Fruit fly (Drosophila melanogaster) whole organism, embryonic: ENCODE results near the gene Sbf.

Source experiments
- Atf3 ChIP-seq: fragments of 200-800 bp; sonication (Bioruptor generic); optimal IDR thresholded peaks from 3 replicates; lab custom pipeline; 2016; ENCODE audit warnings: missing biosample characterization, missing genetic modification characterization
- CG11247 ChIP-seq: fragments of 200-800 bp; sonication (Bioruptor generic); IDR thresholded peaks from 2 replicates; pipeline ENCODE4 v1.3.6; 2022; ENCODE audit warnings: missing biosample characterization, missing genetic modification characterization
- CG11560 ChIP-seq: fragments of 200-800 bp; sonication (Bioruptor generic); IDR thresholded peaks from 3 replicates; pipeline ENCODE4 v1.3.6; 2022; ENCODE audit warnings: missing biosample characterization, missing genetic modification characterization
- CG12391 ChIP-seq: fragments of 200-800 bp; sonication (Bioruptor generic); optimal IDR thresholded peaks from 3 replicates; lab custom pipeline; 2018; ENCODE audit warnings: missing biosample characterization, mild to moderate bottlenecking, missing genetic modification characterization, moderate library complexity
- CG12744 ChIP-seq: fragments of 200-800 bp; sonication (Bioruptor generic); optimal IDR thresholded peaks from 2 replicates; lab custom pipeline; 2016; ENCODE audit warnings: missing biosample characterization, missing genetic modification characterization
- CG13287 ChIP-seq: fragments of 200-800 bp; sonication (Bioruptor generic); IDR thresholded peaks from 2 replicates; pipeline ENCODE4 v1.3.6; 2022; ENCODE audit warnings: missing biosample characterization, missing genetic modification characterization; ENCODE audit not compliant: partially characterized antibody
- CG14667 ChIP-seq: fragments of 200-800 bp; sonication (Bioruptor generic); IDR thresholded peaks from 2 replicates; pipeline ENCODE4 v1.3.6; 2022; ENCODE audit warnings: missing biosample characterization, missing genetic modification characterization
- CG14965 ChIP-seq: fragments of 200-800 bp; sonication (Bioruptor generic); optimal IDR thresholded peaks from 2 replicates; lab custom pipeline; 2016; ENCODE audit warnings: missing biosample characterization, missing genetic modification characterization, borderline replicate concordance
- CG1529 ChIP-seq: fragments of 200-800 bp; sonication (Bioruptor generic); optimal IDR thresholded peaks from 3 replicates; lab custom pipeline; 2018; ENCODE audit warnings: missing biosample characterization, missing genetic modification characterization
- CG17186 ChIP-seq: fragments of 200-800 bp; sonication (Bioruptor generic); optimal IDR thresholded peaks from 3 replicates; lab custom pipeline; 2017; ENCODE audit warnings: missing biosample characterization, missing genetic modification reagents, missing genetic modification characterization
- CG17568 ChIP-seq: fragments of 200-800 bp; sonication (Bioruptor generic); optimal IDR thresholded peaks from 2 replicates; lab custom pipeline; 2018; ENCODE audit warnings: missing biosample characterization, mild to moderate bottlenecking, missing genetic modification characterization, moderate library complexity
- CG18476 ChIP-seq: fragments of 200-800 bp; sonication (Bioruptor generic); optimal IDR thresholded peaks from 2 replicates; lab custom pipeline; 2016; ENCODE audit warnings: missing biosample characterization, mild to moderate bottlenecking, missing genetic modification characterization
- CG30431 ChIP-seq: fragments of 200-800 bp; sonication (Bioruptor generic); optimal IDR thresholded peaks from 2 replicates; lab custom pipeline; 2017; ENCODE audit warnings: missing biosample characterization, missing genetic modification characterization
- CG31441 ChIP-seq: fragments of 200-800 bp; sonication (Bioruptor generic); IDR thresholded peaks from 2 replicates; pipeline ENCODE4 v1.3.6; 2022; ENCODE audit warnings: missing biosample characterization, missing genetic modification characterization
- CG32772 ChIP-seq: fragments of 200-800 bp; sonication (Bioruptor generic); IDR thresholded peaks from 2 replicates; pipeline ENCODE4 v1.3.6; 2022; ENCODE audit warnings: missing biosample characterization, missing genetic modification characterization
- CG33557 ChIP-seq: fragments of 200-800 bp; sonication (Bioruptor generic); optimal IDR thresholded peaks from 2 replicates; lab custom pipeline; 2019; ENCODE audit warnings: missing biosample characterization, mild to moderate bottlenecking, missing genetic modification characterization, moderate library complexity
- CG4282 ChIP-seq: fragments of 200-800 bp; sonication (Bioruptor generic); optimal IDR thresholded peaks from 2 replicates; lab custom pipeline; 2016; ENCODE audit warnings: missing biosample characterization, missing genetic modification characterization
- CG43689 ChIP-seq: fragments of 200-800 bp; sonication (Bioruptor generic); IDR thresholded peaks from 2 replicates; pipeline ENCODE4 v1.3.6; 2022; ENCODE audit warnings: missing biosample characterization, missing genetic modification characterization
- CG4730 ChIP-seq: fragments of 200-800 bp; sonication (Bioruptor generic); IDR thresholded peaks from 2 replicates; pipeline ENCODE4 v1.3.6; 2022; ENCODE audit warnings: missing biosample characterization, missing genetic modification characterization
- CG4820 ChIP-seq: fragments of 200-800 bp; sonication (Bioruptor generic); optimal IDR thresholded peaks from 3 replicates; lab custom pipeline; 2016; ENCODE audit warnings: missing biosample characterization, missing genetic modification characterization
- CG6791 ChIP-seq: fragments of 200-800 bp; sonication (Bioruptor generic); IDR thresholded peaks from 3 replicates; pipeline ENCODE4 v1.3.6; 2022; ENCODE audit warnings: missing biosample characterization, missing genetic modification characterization; ENCODE audit not compliant: partially characterized antibody
- CG8359 ChIP-seq: fragments of 200-800 bp; sonication (Bioruptor generic); optimal IDR thresholded peaks from 2 replicates; lab custom pipeline; 2017; ENCODE audit warnings: missing biosample characterization, mild to moderate bottlenecking, missing genetic modification characterization, borderline replicate concordance
- CG8388 ChIP-seq: fragments of 200-800 bp; sonication (Bioruptor generic); optimal IDR thresholded peaks from 2 replicates; lab custom pipeline; 2019; ENCODE audit warnings: missing biosample characterization, mild to moderate bottlenecking, missing genetic modification characterization, moderate library complexity
- E2f2 ChIP-seq: fragments of 200-800 bp; sonication (Bioruptor generic); IDR thresholded peaks from 2 replicates; pipeline ENCODE4 v1.3.6; 2022; ENCODE audit warnings: missing biosample characterization, missing genetic modification characterization
- Ets65A ChIP-seq: fragments of 200-800 bp; sonication (Bioruptor generic); peaks from one replicate; lab custom pipeline; 2016; ENCODE audit warnings: missing biosample characterization, missing genetic modification characterization
- Hr3 ChIP-seq: fragments of 200-800 bp; sonication (Bioruptor generic); optimal IDR thresholded peaks from 3 replicates; lab custom pipeline; 2016; ENCODE audit warnings: missing biosample characterization, missing genetic modification characterization
- Opbp ChIP-seq: fragments of 200-800 bp; sonication (Bioruptor generic); IDR thresholded peaks from 3 replicates; pipeline ENCODE4 v1.3.6; 2022; ENCODE audit warnings: missing biosample characterization, missing genetic modification characterization; ENCODE audit not compliant: partially characterized antibody
- Six4 ChIP-seq: fragments of 200-800 bp; sonication (Bioruptor generic); optimal IDR thresholded peaks from 2 replicates; lab custom pipeline; 2016; ENCODE audit warnings: missing biosample characterization, missing genetic modification characterization
- YL-1 ChIP-seq: fragments of 200-800 bp; sonication (Bioruptor generic); optimal IDR thresholded peaks from 3 replicates; lab custom pipeline; 2017; ENCODE audit warnings: missing biosample characterization, mild to moderate bottlenecking, missing genetic modification characterization
- al ChIP-seq: fragments of 200-800 bp; sonication (Bioruptor generic); IDR thresholded peaks from 2 replicates; pipeline ENCODE4 v1.3.6; 2022; ENCODE audit warnings: missing biosample characterization, missing genetic modification characterization
- ap ChIP-seq: fragments of 200-800 bp; sonication (Bioruptor generic); IDR thresholded peaks from 2 replicates; pipeline ENCODE4 v1.3.6; 2022; ENCODE audit warnings: missing biosample characterization, missing genetic modification characterization
- bbx ChIP-seq: fragments of 200-800 bp; sonication (Bioruptor generic); IDR thresholded peaks from 2 replicates; pipeline ENCODE4 v1.3.6; 2022; ENCODE audit warnings: missing biosample characterization, missing genetic modification characterization; ENCODE audit not compliant: partially characterized antibody
- bcd ChIP-seq: fragments of 200-800 bp; sonication (Bioruptor generic); optimal IDR thresholded peaks from 2 replicates; lab custom pipeline; 2017; ENCODE audit warnings: missing biosample characterization, mild to moderate bottlenecking, missing genetic modification characterization
- bsh ChIP-seq, 2 experiments: fragments of 200-800 bp; sonication (Bioruptor generic); optimal IDR thresholded peaks; 2 replicates each; lab custom pipeline; 2017 to 2018; ENCODE audit warnings: mild to moderate bottlenecking in 2 of 2, missing biosample characterization in 2 of 2, missing genetic modification characterization in 2 of 2, moderate library complexity in 1 of 2
- chm ChIP-seq: fragments of 200-800 bp; sonication (Bioruptor generic); IDR thresholded peaks from 2 replicates; pipeline ENCODE4 v1.3.6; 2022; ENCODE audit warnings: missing biosample characterization, missing genetic modification characterization
- crc ChIP-seq: fragments of 200-800 bp; sonication (Bioruptor generic); optimal IDR thresholded peaks from 2 replicates; lab custom pipeline; 2016; ENCODE audit warnings: missing biosample characterization, missing genetic modification characterization
- croc ChIP-seq: fragments of 200-800 bp; sonication (Bioruptor generic); conservative IDR thresholded peaks from 3 replicates; pipeline ENCODE4 v1.3.6; 2022; ENCODE audit warnings: missing biosample characterization, missing genetic modification characterization
- crol ChIP-seq: fragments of 200-800 bp; sonication (Bioruptor generic); IDR thresholded peaks from 2 replicates; pipeline ENCODE4 v1.3.6; 2022; ENCODE audit warnings: missing biosample characterization, missing genetic modification characterization
- dati ChIP-seq: fragments of 200-800 bp; sonication (Bioruptor generic); IDR thresholded peaks from 2 replicates; pipeline ENCODE4 v1.3.6; 2022; ENCODE audit warnings: missing biosample characterization, missing genetic modification characterization
- ind ChIP-seq: fragments of 200-800 bp; sonication (Bioruptor generic); optimal IDR thresholded peaks from 3 replicates; lab custom pipeline; 2016; ENCODE audit warnings: missing biosample characterization, missing genetic modification characterization
- klu ChIP-seq: fragments of 200-800 bp; sonication (Bioruptor generic); IDR thresholded peaks from 2 replicates; pipeline ENCODE4 v1.3.6; 2022; ENCODE audit warnings: missing biosample characterization, missing genetic modification characterization
- lab ChIP-seq: fragments of 200-800 bp; sonication (Bioruptor generic); optimal IDR thresholded peaks from 3 replicates; lab custom pipeline; 2017; ENCODE audit warnings: missing biosample characterization, missing genetic modification characterization, mild to moderate bottlenecking, moderate library complexity, missing genetic modification reagents
- lov ChIP-seq, 2 experiments: fragments of 200-800 bp in 1 of 2; fragments of >200 bp in 1 of 2; sonication (Bioruptor generic) in 1 of 2; IDR thresholded peaks in 1 of 2; optimal IDR thresholded peaks in 1 of 2; 2 replicates in 1 of 2; 3 replicates in 1 of 2; pipeline versions ENCODE4 v1.3.6 to Lab custom; 2017 to 2022; ENCODE audit warnings: missing biosample characterization in 1 of 2, missing genetic modification characterization in 1 of 2
- onecut ChIP-seq: fragments of 200-800 bp; sonication (Bioruptor generic); IDR thresholded peaks from 2 replicates; pipeline ENCODE4 v1.3.6; 2022; ENCODE audit warnings: missing biosample characterization, missing genetic modification characterization
- prd ChIP-seq, 3 experiments: fragments of >200 bp in 2 of 3; fragments of 200-800 bp in 1 of 3; sonication (Bioruptor generic) in 1 of 3; optimal IDR thresholded peaks in 2 of 3; IDR thresholded peaks in 1 of 3; 2 replicates in 2 of 3; 3 replicates in 1 of 3; pipeline versions ENCODE4 v1.3.6 to Lab custom; 2017 to 2022; ENCODE audit warnings: missing biosample characterization in 1 of 3, missing genetic modification characterization in 1 of 3
- pzg ChIP-seq: fragments of 200-800 bp; sonication (Bioruptor generic); optimal IDR thresholded peaks from 3 replicates; lab custom pipeline; 2018; ENCODE audit warnings: missing biosample characterization, mild to moderate bottlenecking, missing genetic modification characterization, moderate library complexity
- sisA ChIP-seq: fragments of 200-800 bp; sonication (Bioruptor generic); IDR thresholded peaks from 2 replicates; pipeline ENCODE4 v1.3.6; 2022; ENCODE audit warnings: missing biosample characterization, missing genetic modification characterization
- sug ChIP-seq: fragments of 200-800 bp; optimal IDR thresholded peaks from 2 replicates; lab custom pipeline; 2019; ENCODE audit warnings: missing biosample characterization, mild to moderate bottlenecking, missing genetic modification characterization, moderate library complexity
- tup ChIP-seq: fragments of 200-800 bp; sonication (Bioruptor generic); optimal IDR thresholded peaks from 2 replicates; lab custom pipeline; 2016; ENCODE audit warnings: missing biosample characterization, mild to moderate bottlenecking, missing genetic modification characterization, moderate library complexity
- yki ChIP-seq: fragments of >200 bp; optimal IDR thresholded peaks from 3 replicates; lab custom pipeline; 2018

Gene Sbf

DNA sequence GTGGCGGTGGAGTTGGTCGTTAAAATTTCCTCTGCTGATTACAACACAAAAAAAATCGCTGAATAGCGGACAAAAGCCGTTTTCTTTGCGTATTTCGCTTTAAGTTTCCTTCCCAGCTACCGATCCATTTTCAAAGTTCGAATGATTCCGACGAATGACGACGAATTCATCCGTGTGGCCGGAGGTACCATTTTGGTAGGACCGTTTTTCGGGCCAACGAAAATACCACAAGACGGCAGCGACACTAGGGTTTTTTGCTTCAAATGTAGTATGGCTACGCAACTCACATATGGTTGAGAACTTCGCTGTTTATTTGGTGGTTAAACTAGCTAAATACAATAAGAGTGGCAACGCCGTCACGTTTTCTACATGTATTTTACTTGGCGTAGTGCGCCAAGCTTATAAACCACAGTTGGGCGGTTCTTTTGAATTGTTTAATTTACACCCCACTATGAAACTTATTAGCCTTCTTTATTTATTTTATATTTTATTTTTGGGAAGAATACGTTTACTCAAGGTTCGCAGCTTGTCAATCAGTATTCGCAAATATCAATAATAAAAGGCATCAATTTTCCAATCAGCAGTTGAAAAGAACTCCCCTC, 32.4 kb downstream of the Sbf start, which contains the start of gene Lk6 (continued):
- TF ChIP-seq CG12391 (tag; lab: Kevin White, UChicago) (peak; percentile 66), prd (optimal IDR thresholded peaks at IDR 0.05; lab: Kevin White, UChicago) (no peak), prd (GFP tag; IDR thresholded peaks at IDR 0.05; lab: Robert Waterston, UW) (no peak), CG13287 (GFP tag; lab: Robert Waterston, UW) (no peak), Opbp (no peak), CG17186 (GFP tag; lab: Kevin White, UChicago) (peak; percentile 80), Ets65A (peak; percentile 92), bcd (peak; percentile 52), CG18476 (no peak), bsh (GFP tag; optimal IDR thresholded peaks at IDR 0.05; lab: Kevin White, UChicago) (peak in 1 of 2 experiments; percentile 14), YL-1 (GFP tag; lab: Kevin White, UChicago) (peak; percentile 86), CG8388 (no peak), al (GFP tag; lab: Robert Waterston, UW) (no peak), CG8359 (GFP tag; lab: Kevin White, UChicago) (no peak), CG12744 (peak; percentile 34), ind (no peak), CG6791 (GFP tag; lab: Robert Waterston, UW) (no peak), CG11560 (tag; lab: Robert Waterston, UW) (no peak), ap (no peak), chm (GFP tag; lab: Robert Waterston, UW) (no peak), CG4730 (no peak), lov (optimal IDR thresholded peaks at IDR 0.05; lab: Kevin White, UChicago) (no peak), lov (GFP tag; IDR thresholded peaks at IDR 0.05; lab: Robert Waterston, UW) (no peak), CG43689 (GFP tag; lab: Robert Waterston, UW) (no peak), sug (tag; lab: Kevin White, UChicago) (peak; percentile 67), onecut (GFP tag; lab: Robert Waterston, UW) (no peak; the same call in 1 of the 2 replicates), CG4282 (GFP tag; lab: Kevin White, UChicago) (no peak), Atf3 (GFP tag; lab: Kevin White, UChicago) (no peak), pzg (GFP tag; lab: Kevin White, UChicago) (peak; percentile 100), dati (GFP tag; lab: Robert Waterston, UW) (no peak), CG11247 (GFP tag; lab: Robert Waterston, UW) (no peak), croc (GFP tag; lab: Robert Waterston, UW) (no peak), sisA (no peak), CG4820 (GFP tag; lab: Kevin White, UChicago) (peak; percentile 22), CG14965 (GFP tag; lab: Kevin White, UChicago) (no peak), CG32772 (no peak), lab (peak; percentile 73), Six4 (GFP tag; lab: Kevin White, UChicago) (no peak), tup (no peak), klu (GFP tag; lab: Robert Waterston, UW) (no peak), yki (lab: Kevin White, UChicago) (no peak), crol (no peak), CG1529 (GFP tag; lab: Kevin White, UChicago) (no peak), Hr3 (GFP tag; lab: Kevin White, UChicago) (no peak), CG33557 (GFP tag; lab: Kevin White, UChicago) (peak; percentile 28), E2f2 (GFP tag; lab: Robert Waterston, UW) (no peak), bbx (GFP tag; lab: Robert Waterston, UW) (no peak), CG17568 (GFP tag; lab: Kevin White, UChicago) (no peak), CG31441 (GFP tag; lab: Robert Waterston, UW) (no peak), crc (GFP tag; lab: Kevin White, UChicago) (no peak), CG30431 (GFP tag; lab: Kevin White, UChicago) (no peak), CG14667 (GFP tag; lab: Robert Waterston, UW) (no peak)
